Worm (Caenorhabditis elegans) whole organism, late embryonic: ENCODE measurements around the gene C46E10.1.

ENCODE experiments used
- C08G9.2 ChIP-seq: sonication (generic microtip); optimal IDR thresholded peaks from 2 replicates; lab custom pipeline; 2016; ENCODE audit warnings: mild to moderate bottlenecking, missing genetic modification characterization, moderate library complexity, missing compliant biosample characterization
- T23F11.4 ChIP-seq: fragments of 200-800 bp; sonication (Bioruptor generic); optimal IDR thresholded peaks from 2 replicates; lab custom pipeline; 2018; ENCODE audit warnings: mild to moderate bottlenecking, missing genetic modification characterization, missing compliant biosample characterization
- Y22D7AL.16 ChIP-seq: sonication (generic microtip); optimal IDR thresholded peaks from 2 replicates; lab custom pipeline; 2016; ENCODE audit warnings: missing genetic modification characterization, missing compliant biosample characterization
- ahr-1 ChIP-seq: sonication (generic microtip); optimal IDR thresholded peaks from 2 replicates; lab custom pipeline; 2016; ENCODE audit warnings: missing genetic modification characterization, missing compliant biosample characterization
- ama-1 ChIP-seq: fragments of 150-350 bp; optimal IDR thresholded peaks from 2 replicates; lab custom pipeline; 2014
- ceh-14 ChIP-seq: sonication (generic microtip); optimal IDR thresholded peaks from 2 replicates; lab custom pipeline; 2016; ENCODE audit warnings: missing genotype, missing genetic modification characterization, missing compliant biosample characterization
- ceh-19 ChIP-seq: fragments of 200-800 bp; sonication (Bioruptor generic); optimal IDR thresholded peaks from 2 replicates; lab custom pipeline; 2018; ENCODE audit warnings: mild to moderate bottlenecking, missing genetic modification characterization, missing compliant biosample characterization
- ceh-2 ChIP-seq: sonication (generic microtip); optimal IDR thresholded peaks from 2 replicates; lab custom pipeline; 2016; ENCODE audit warnings: missing genotype, missing genetic modification characterization, missing compliant biosample characterization
- ceh-22 ChIP-seq: sonication (generic microtip); optimal IDR thresholded peaks from 2 replicates; lab custom pipeline; 2017; ENCODE audit warnings: missing biosample characterization, missing genetic modification characterization
- ceh-34 ChIP-seq: sonication (generic microtip); optimal IDR thresholded peaks from 2 replicates; lab custom pipeline; 2016; ENCODE audit warnings: mild to moderate bottlenecking, missing genetic modification characterization, missing compliant biosample characterization
- dmd-4 ChIP-seq: sonication (generic microtip); optimal IDR thresholded peaks from 2 replicates; lab custom pipeline; 2016; ENCODE audit warnings: borderline replicate concordance, missing genetic modification characterization, missing compliant biosample characterization
- dve-1 ChIP-seq: sonication (generic microtip); optimal IDR thresholded peaks from 2 replicates; lab custom pipeline; 2017; ENCODE audit warnings: antibody characterized with exemption, mild to moderate bottlenecking, missing genetic modification characterization, missing compliant biosample characterization
- elt-4 ChIP-seq: sonication (generic microtip); optimal IDR thresholded peaks from 2 replicates; lab custom pipeline; 2016; ENCODE audit warnings: missing genetic modification characterization, missing compliant biosample characterization
- ets-4 ChIP-seq: sonication (generic microtip); optimal IDR thresholded peaks from 2 replicates; lab custom pipeline; 2016; ENCODE audit warnings: missing genetic modification characterization, missing compliant biosample characterization
- fkh-10 ChIP-seq: fragments of 150-350 bp; optimal IDR thresholded peaks from 2 replicates; lab custom pipeline; 2014; ENCODE audit warnings: missing biosample characterization, missing genetic modification reagents, missing genetic modification characterization
- fkh-6 ChIP-seq: sonication (generic microtip); optimal IDR thresholded peaks from 2 replicates; lab custom pipeline; 2016; ENCODE audit warnings: missing genetic modification characterization, missing compliant biosample characterization
- hlh-15 ChIP-seq: sonication (generic microtip); optimal IDR thresholded peaks from 2 replicates; lab custom pipeline; 2016; ENCODE audit warnings: missing genetic modification characterization, missing compliant biosample characterization
- hlh-30 ChIP-seq: sonication (generic microtip); optimal IDR thresholded peaks from 2 replicates; lab custom pipeline; 2017; ENCODE audit warnings: antibody characterized with exemption, missing genetic modification characterization, missing compliant biosample characterization; ENCODE audit not compliant: insufficient read depth
- lin-11 ChIP-seq: fragments of 200-800 bp; sonication (Bioruptor generic); optimal IDR thresholded peaks from 2 replicates; lab custom pipeline; 2018; ENCODE audit warnings: mild to moderate bottlenecking, missing genetic modification characterization, missing compliant biosample characterization
- nhr-11 ChIP-seq: fragments of 150-350 bp; optimal IDR thresholded peaks from 2 replicates; lab custom pipeline; 2014; ENCODE audit warnings: missing biosample characterization, missing genetic modification characterization
- npax-4 ChIP-seq: sonication (generic microtip); optimal IDR thresholded peaks from 2 replicates; lab custom pipeline; 2016; ENCODE audit warnings: missing genetic modification characterization, missing compliant biosample characterization
- pat-9 ChIP-seq: fragments of 200-800 bp; sonication (Bioruptor generic); optimal IDR thresholded peaks from 2 replicates; lab custom pipeline; 2018; ENCODE audit warnings: mild to moderate bottlenecking, missing genetic modification characterization, moderate library complexity, missing compliant biosample characterization
- pha-2 ChIP-seq: sonication (generic microtip); optimal IDR thresholded peaks from 2 replicates; lab custom pipeline; 2017; ENCODE audit warnings: mild to moderate bottlenecking, missing genetic modification characterization, missing compliant biosample characterization
- ref-2 ChIP-seq: sonication (generic microtip); optimal IDR thresholded peaks from 2 replicates; lab custom pipeline; 2016; ENCODE audit warnings: missing genetic modification characterization, missing compliant biosample characterization
- sox-4 ChIP-seq: sonication (generic microtip); optimal IDR thresholded peaks from 2 replicates; lab custom pipeline; 2017; ENCODE audit warnings: mild to moderate bottlenecking, missing genetic modification characterization, inconsistent platforms, missing compliant biosample characterization
- syd-9 ChIP-seq: sonication (generic microtip); optimal IDR thresholded peaks from 2 replicates; lab custom pipeline; 2016; ENCODE audit warnings: mild to moderate bottlenecking, missing genetic modification characterization, moderate library complexity, missing compliant biosample characterization
- tbx-2 ChIP-seq: sonication (generic microtip); optimal IDR thresholded peaks from 2 replicates; lab custom pipeline; 2016; ENCODE audit warnings: missing genetic modification characterization, missing compliant biosample characterization
- ttx-3 ChIP-seq: sonication (generic microtip); optimal IDR thresholded peaks from 2 replicates; lab custom pipeline; 2016; ENCODE audit warnings: missing genetic modification reagents, missing genetic modification characterization, missing compliant biosample characterization
- unc-3 ChIP-seq, 2 experiments: fragments of 200-800 bp in 1 of 2; sonication (Bioruptor generic) in 1 of 2; sonication (generic microtip) in 1 of 2; conservative IDR thresholded peaks in 1 of 2; optimal IDR thresholded peaks in 1 of 2; 2 replicates each; pipeline versions ENCODE4 v1.3.6 to Lab custom; 2016 to 2022; ENCODE audit warnings: missing compliant biosample characterization in 2 of 2, missing genetic modification characterization in 2 of 2, missing genetic modification reagents in 1 of 2
- unc-55 ChIP-seq: sonication (generic microtip); optimal IDR thresholded peaks from 2 replicates; lab custom pipeline; 2017; ENCODE audit warnings: missing biosample characterization, missing genetic modification reagents, missing genetic modification characterization
- ztf-16 ChIP-seq: sonication (generic microtip); optimal IDR thresholded peaks from 2 replicates; lab custom pipeline; 2017; ENCODE audit warnings: missing genetic modification characterization, missing compliant biosample characterization

C46E10.1 gene

DNA sequence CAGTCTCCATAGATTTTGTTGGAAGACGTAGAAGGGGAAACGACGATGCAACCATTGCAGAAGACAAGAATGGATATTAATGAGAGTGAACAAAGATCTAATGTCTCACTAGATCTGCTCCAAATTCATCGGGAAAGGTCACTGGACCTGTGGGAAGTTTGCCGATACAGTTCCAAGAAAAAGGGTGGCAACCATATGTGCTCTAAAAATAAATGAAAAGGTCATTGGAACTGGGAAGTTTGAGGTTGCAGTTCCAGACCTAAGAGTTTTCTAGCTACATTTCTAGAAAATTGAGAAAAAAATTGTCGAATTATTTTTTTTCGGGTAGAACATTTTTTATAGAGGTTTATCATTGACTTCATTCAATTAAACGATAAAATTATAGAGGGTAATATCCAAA, 23.4 kb downstream of the C46E10.1 start, which contains the start of gene fbxb-92:
fbxb-92 (minus strand) TSS at position 101 of the 400 bp plus-strand sequence.
- TF ChIP-seq ztf-16 (tag; lab: Kevin White, UChicago) = no peak

- TF ChIP-seq pat-9 (tag; lab: Kevin White, UChicago) = no peak
Measured at ce11 chrII:3748719-3749118, 24.7 kb downstream of the C46E10.1 start, which contains the start of gene fbxb-90. Gene fbxb-90 (minus strand): TSS chrII:3748819.

- TF ChIP-seq T23F11.4 (no peak), pha-2 (tag; lab: Kevin White, UChicago) (no peak), pat-9 (tag; lab: Kevin White, UChicago) (no peak), ets-4 (tag; lab: Kevin White, UChicago) (no peak), elt-4 (tag; lab: Kevin White, UChicago) (no peak), syd-9 (tag; lab: Kevin White, UChicago) (no peak), ama-1 (lab: Kevin White, UChicago) (no peak), lin-11 (tag; lab: Kevin White, UChicago) (no peak), fkh-6 (tag; lab: Kevin White, UChicago) (no peak), unc-3 (GFP tag; conservative IDR thresholded peaks at IDR 0.05; lab: Robert Waterston, UW) (no peak), unc-3 (tag; optimal IDR thresholded peaks at IDR 0.05; lab: Kevin White, UChicago) (no peak), hlh-30 (tag; lab: Kevin White, UChicago) (no peak), ceh-22 (tag; lab: Kevin White, UChicago) (no peak), ahr-1 (tag; lab: Kevin White, UChicago) (no peak), dmd-4 (tag; lab: Kevin White, UChicago) (no peak), ceh-19 (GFP tag; lab: Kevin White, UChicago) (no peak), ceh-14 (tag; lab: Kevin White, UChicago) (no peak), npax-4 (tag; lab: Kevin White, UChicago) (no peak), sox-4 (tag; lab: Kevin White, UChicago) (no peak), ttx-3 (tag; lab: Kevin White, UChicago) (no peak)
- TF ChIP-seq, all 69 proteins: peak for 0
Measured at ce11 chrII:3750685-3751084, 26.7 kb downstream of the C46E10.1 start, which contains the start of gene fbxb-91. Gene fbxb-91 (minus strand): TSS chrII:3750785.

ce11 chrII:3752184-3752583, 28.2 kb downstream of the C46E10.1 start, which contains the start of gene sdz-11:
Gene sdz-11 (minus strand): TSS chrII:3752284.
- TF ChIP-seq ceh-34 (tag; lab: Kevin White, UChicago) (no peak), fkh-10 (GFP tag; lab: Kevin White, UChicago) (no peak), sox-4 (tag; lab: Kevin White, UChicago) (no peak), C08G9.2 (tag; lab: Kevin White, UChicago) (no peak), nhr-11 (tag; lab: Kevin White, UChicago) (no peak), ztf-16 (tag; lab: Kevin White, UChicago) (no peak), dve-1 (tag; lab: Kevin White, UChicago) (no peak), ets-4 (tag; lab: Kevin White, UChicago) (no peak), ceh-14 (tag; lab: Kevin White, UChicago) (no peak), hlh-15 (tag; lab: Kevin White, UChicago) (no peak), unc-55 (GFP tag; lab: Kevin White, UChicago) (no peak), ceh-2 (tag; lab: Kevin White, UChicago) (no peak)

- no peak for TF ChIP-seq pat-9 (tag; lab: Kevin White, UChicago)
- TF ChIP-seq fkh-6 (tag; lab: Kevin White, UChicago) = no peak
- TF ChIP-seq ref-2 (tag; lab: Kevin White, UChicago) = no peak
- TF ChIP-seq tbx-2 (tag; lab: Kevin White, UChicago) = no peak
- TF ChIP-seq Y22D7AL.16 (tag; lab: Kevin White, UChicago) = no peak
- TF ChIP-seq, all 69 proteins: peak for 0
Measured at ce11 chrII:3753598-3753997, 29.6 kb downstream of the C46E10.1 start, which contains the start of gene rcd-1. Gene rcd-1 (plus strand): TSS chrII:3753898.
